Worm (Caenorhabditis elegans) whole organism, early embryonic: Measurements from ENCODE around the gene cwp-5.

Source experiments
- B0310.2 ChIP-seq: sonication (generic microtip); optimal IDR thresholded peaks from 2 replicates; lab custom pipeline; 2016; ENCODE audit warnings: mild to moderate bottlenecking, missing genetic modification characterization, missing compliant biosample characterization
- F13C5.2 ChIP-seq: sonication (generic microtip); optimal IDR thresholded peaks from 2 replicates; lab custom pipeline; 2017; ENCODE audit warnings: mild to moderate bottlenecking, missing genetic modification characterization, inconsistent platforms, missing compliant biosample characterization
- aly-1 ChIP-seq: sonication (generic microtip); optimal IDR thresholded peaks from 2 replicates; lab custom pipeline; 2016; ENCODE audit warnings: missing genetic modification characterization, missing compliant biosample characterization
- ama-1 ChIP-seq: fragments of 150-350 bp; optimal IDR thresholded peaks from 2 replicates; lab custom pipeline; 2014
- ceh-13 ChIP-seq: fragments of 200-800 bp; sonication (Bioruptor generic); optimal IDR thresholded peaks from 2 replicates; lab custom pipeline; 2018; ENCODE audit warnings: mild to moderate bottlenecking, missing genetic modification characterization, missing compliant biosample characterization
- ceh-36 ChIP-seq: sonication (generic microtip); optimal IDR thresholded peaks from 2 replicates; lab custom pipeline; 2016; ENCODE audit warnings: missing genetic modification characterization, inconsistent platforms, missing compliant biosample characterization
- ets-7 ChIP-seq: sonication (generic microtip); optimal IDR thresholded peaks from 2 replicates; lab custom pipeline; 2016; ENCODE audit warnings: missing genotype, missing genetic modification characterization, missing compliant biosample characterization
- flt-1 ChIP-seq: fragments of 200-800 bp; sonication (Bioruptor generic); IDR thresholded peaks from 2 replicates; pipeline ENCODE4 v1.3.6; 2022; ENCODE audit warnings: missing genetic modification characterization, missing compliant biosample characterization
- hmbx-1 ChIP-seq: sonication (generic microtip); optimal IDR thresholded peaks from 2 replicates; lab custom pipeline; 2016; ENCODE audit warnings: mild to moderate bottlenecking, missing genetic modification characterization, missing compliant biosample characterization
- hmg-4 ChIP-seq: fragments of 200-800 bp; sonication (Bioruptor generic); optimal IDR thresholded peaks from 2 replicates; lab custom pipeline; 2018; ENCODE audit warnings: mild to moderate bottlenecking, missing genetic modification characterization, missing compliant biosample characterization
- hnd-1 ChIP-seq: sonication (generic microtip); optimal IDR thresholded peaks from 2 replicates; lab custom pipeline; 2016; ENCODE audit warnings: missing genetic modification characterization, missing compliant biosample characterization
- pes-1 ChIP-seq: fragments of 200-800 bp; sonication (Bioruptor generic); IDR thresholded peaks from 2 replicates; pipeline ENCODE4 v1.3.6; 2022; ENCODE audit warnings: missing genetic modification reagents, missing genetic modification characterization, missing compliant biosample characterization
- scrt-1 ChIP-seq: fragments of 200-800 bp; sonication (Bioruptor generic); IDR thresholded peaks from 2 replicates; pipeline ENCODE4 v1.3.6; 2022; ENCODE audit warnings: missing genetic modification characterization, missing compliant biosample characterization
- sea-1 ChIP-seq: fragments of 200-800 bp; sonication (Bioruptor generic); conservative IDR thresholded peaks from 2 replicates; pipeline ENCODE4 v1.3.6; 2022; ENCODE audit warnings: missing genetic modification characterization, missing compliant biosample characterization
- tbx-11 ChIP-seq: fragments of 200-800 bp; sonication (Bioruptor generic); IDR thresholded peaks from 2 replicates; pipeline ENCODE4 v1.3.6; 2022; ENCODE audit warnings: missing genetic modification characterization, missing compliant biosample characterization
- tbx-37 ChIP-seq: fragments of 200-800 bp; sonication (Bioruptor generic); conservative IDR thresholded peaks from 2 replicates; pipeline ENCODE4 v1.3.6; 2022; ENCODE audit warnings: missing genetic modification reagents, missing genetic modification characterization, missing compliant biosample characterization
- tra-4 ChIP-seq: sonication (generic microtip); optimal IDR thresholded peaks from 2 replicates; lab custom pipeline; 2017; ENCODE audit warnings: missing genetic modification characterization, missing compliant biosample characterization

cwp-5 gene

ce11 chrX:13169133-13169532 is 20.6 kb downstream of the cwp-5 start:
- TF ChIP-seq sea-1 (GFP tag; lab: Robert Waterston, UW) (no peak), tbx-11 (GFP tag; lab: Robert Waterston, UW) (no peak), flt-1 (GFP tag; lab: Robert Waterston, UW) (no peak), ceh-13 (GFP tag; lab: Kevin White, UChicago) (no peak), pes-1 (no peak)

ce11 chrX:13165686-13166085 is 24.1 kb downstream of the cwp-5 start:
- TF ChIP-seq sea-1 (GFP tag; lab: Robert Waterston, UW) (no peak), ama-1 (lab: Kevin White, UChicago) (no peak), tbx-11 (GFP tag; lab: Robert Waterston, UW) (no peak), hnd-1 (tag; lab: Kevin White, UChicago) (no peak), ets-7 (tag; lab: Kevin White, UChicago) (no peak), tra-4 (tag; lab: Kevin White, UChicago) (no peak), flt-1 (GFP tag; lab: Robert Waterston, UW) (no peak), ceh-13 (GFP tag; lab: Kevin White, UChicago) (no peak), F13C5.2 (tag; lab: Kevin White, UChicago) (no peak), aly-1 (tag; lab: Kevin White, UChicago) (no peak), hmbx-1 (tag; lab: Kevin White, UChicago) (no peak), ceh-36 (tag; lab: Kevin White, UChicago) (no peak), scrt-1 (GFP tag; lab: Robert Waterston, UW) (no peak), B0310.2 (tag; lab: Kevin White, UChicago) (no peak), pes-1 (no peak), hmg-4 (no peak), tbx-37 (GFP tag; lab: Robert Waterston, UW) (no peak)

- TF ChIP-seq hnd-1 (tag; lab: Kevin White, UChicago) = no peak
- TF ChIP-seq tbx-37 (GFP tag; lab: Robert Waterston, UW) = no peak
- no peak for TF ChIP-seq ama-1 (lab: Kevin White, UChicago)
- no peak for TF ChIP-seq F13C5.2 (tag; lab: Kevin White, UChicago)
- TF ChIP-seq ceh-36 (tag; lab: Kevin White, UChicago) = no peak
- TF ChIP-seq ets-7 (tag; lab: Kevin White, UChicago) = no peak
- TF ChIP-seq flt-1 (GFP tag; lab: Robert Waterston, UW) = no peak
- no peak for TF ChIP-seq B0310.2 (tag; lab: Kevin White, UChicago)
Observed at ce11 chrX:13164301-13164700, 25.5 kb downstream of the cwp-5 start.

ce11 chrX:13163185-13163584 is 26.6 kb downstream of the cwp-5 start:
- TF ChIP-seq sea-1 (GFP tag; lab: Robert Waterston, UW) = no peak
- no peak for TF ChIP-seq scrt-1 (GFP tag; lab: Robert Waterston, UW)
- no peak for TF ChIP-seq tbx-37 (GFP tag; lab: Robert Waterston, UW)

ce11 chrX:13162351-13163038 is 27.3 kb downstream of the cwp-5 start:
- TF ChIP-seq ceh-36 (tag; lab: Kevin White, UChicago) (no peak), ets-7 (tag; lab: Kevin White, UChicago) (no peak), scrt-1 (GFP tag; lab: Robert Waterston, UW) (no peak), B0310.2 (tag; lab: Kevin White, UChicago) (no peak), hmg-4 (no peak), hmbx-1 (tag; lab: Kevin White, UChicago) (no peak)

- no peak for TF ChIP-seq ama-1 (lab: Kevin White, UChicago)
- TF ChIP-seq B0310.2 (tag; lab: Kevin White, UChicago) = no peak
- no peak for TF ChIP-seq hmbx-1 (tag; lab: Kevin White, UChicago)
- no peak for TF ChIP-seq F13C5.2 (tag; lab: Kevin White, UChicago)
- TF ChIP-seq aly-1 (tag; lab: Kevin White, UChicago) = no peak
- no peak for TF ChIP-seq flt-1 (GFP tag; lab: Robert Waterston, UW)
- TF ChIP-seq tbx-37 (GFP tag; lab: Robert Waterston, UW) = no peak
- TF ChIP-seq hmg-4 = no peak
- TF ChIP-seq tbx-11 (GFP tag; lab: Robert Waterston, UW) = no peak
- TF ChIP-seq scrt-1 (GFP tag; lab: Robert Waterston, UW) = no peak
- no peak for TF ChIP-seq ceh-36 (tag; lab: Kevin White, UChicago)
- no peak for TF ChIP-seq pes-1
- no peak for TF ChIP-seq hnd-1 (tag; lab: Kevin White, UChicago)
- no peak for TF ChIP-seq ets-7 (tag; lab: Kevin White, UChicago)
- no peak for TF ChIP-seq sea-1 (GFP tag; lab: Robert Waterston, UW)
- no peak for TF ChIP-seq ceh-13 (GFP tag; lab: Kevin White, UChicago)
- TF ChIP-seq tra-4 (tag; lab: Kevin White, UChicago) = no peak
Observed at ce11 chrX:13161778-13162177, 28.0 kb downstream of the cwp-5 start.

- TF ChIP-seq ama-1 (lab: Kevin White, UChicago) = no peak
- no peak for TF ChIP-seq pes-1
- TF ChIP-seq B0310.2 (tag; lab: Kevin White, UChicago) = no peak
- TF ChIP-seq ets-7 (tag; lab: Kevin White, UChicago) = no peak
- no peak for TF ChIP-seq hmbx-1 (tag; lab: Kevin White, UChicago)
- TF ChIP-seq tbx-11 (GFP tag; lab: Robert Waterston, UW) = no peak
- no peak for TF ChIP-seq aly-1 (tag; lab: Kevin White, UChicago)
- no peak for TF ChIP-seq sea-1 (GFP tag; lab: Robert Waterston, UW)
- TF ChIP-seq F13C5.2 (tag; lab: Kevin White, UChicago) = no peak
- TF ChIP-seq hmg-4 = no peak
- no peak for TF ChIP-seq ceh-36 (tag; lab: Kevin White, UChicago)
Observed at ce11 chrX:13159890-13160289, 29.9 kb downstream of the cwp-5 start.
